Fruit fly (Drosophila melanogaster) whole organism, pupa: Measurements from ENCODE around the gene comm2.

Source experiments
- CG10348 ChIP-seq: fragments of 200-800 bp; sonication (Bioruptor generic); IDR thresholded peaks from 2 replicates; pipeline ENCODE4 v1.3.6; 2022; ENCODE audit warnings: missing biosample characterization, missing genetic modification characterization
- CG13204 ChIP-seq: fragments of 200-800 bp; sonication (Bioruptor generic); optimal IDR thresholded peaks from 2 replicates; lab custom pipeline; 2018; ENCODE audit warnings: missing biosample characterization, mild to moderate bottlenecking, missing genetic modification characterization, moderate library complexity
- CG14655 ChIP-seq: fragments of 200-800 bp; sonication (Bioruptor generic); optimal IDR thresholded peaks from 3 replicates; lab custom pipeline; 2017; ENCODE audit warnings: mild to moderate bottlenecking, missing biosample characterization, missing genetic modification reagents, missing genetic modification characterization
- CG32121 ChIP-seq: fragments of 200-800 bp; sonication (Bioruptor generic); IDR thresholded peaks from 2 replicates; pipeline ENCODE4 v1.3.6; 2022; ENCODE audit warnings: missing biosample characterization, missing genetic modification characterization
- CG4496 ChIP-seq: fragments of 200-800 bp; sonication (Bioruptor generic); IDR thresholded peaks from 3 replicates; pipeline ENCODE4 v1.3.6; 2022; ENCODE audit warnings: missing biosample characterization, missing genetic modification characterization
- CG8159 ChIP-seq: fragments of 200-800 bp; sonication (Bioruptor generic); optimal IDR thresholded peaks from 3 replicates; lab custom pipeline; 2018; ENCODE audit warnings: missing biosample characterization, mild to moderate bottlenecking, missing genetic modification characterization, moderate library complexity
- CG9948 ChIP-seq: fragments of 200-800 bp; sonication (Bioruptor generic); optimal IDR thresholded peaks from 2 replicates; lab custom pipeline; 2018; ENCODE audit warnings: missing biosample characterization, mild to moderate bottlenecking, missing genetic modification characterization, moderate library complexity
- D1 ChIP-seq: fragments of 200-800 bp; sonication (Bioruptor generic); optimal IDR thresholded peaks from 2 replicates; lab custom pipeline; 2018; ENCODE audit warnings: missing biosample characterization, mild to moderate bottlenecking, missing genetic modification characterization, moderate library complexity
- EcR ChIP-seq: fragments of 200-800 bp; sonication (Bioruptor generic); optimal IDR thresholded peaks from 3 replicates; lab custom pipeline; 2019; ENCODE audit warnings: missing biosample characterization, missing genetic modification characterization, mild to moderate bottlenecking, moderate library complexity, missing genetic modification reagents
- Pif1A ChIP-seq: fragments of 200-800 bp; sonication (Bioruptor generic); optimal IDR thresholded peaks from 3 replicates; lab custom pipeline; 2016; ENCODE audit warnings: missing biosample characterization, missing genetic modification characterization
- Pif1B ChIP-seq: fragments of 200-800 bp; sonication (Bioruptor generic); optimal IDR thresholded peaks from 3 replicates; lab custom pipeline; 2016; ENCODE audit warnings: missing biosample characterization, missing genetic modification characterization
- rn ChIP-seq: fragments of 200-800 bp; sonication (Bioruptor generic); IDR thresholded peaks from 2 replicates; pipeline ENCODE4 v1.3.6; 2022; ENCODE audit warnings: missing biosample characterization, missing genetic modification characterization

DNA sequence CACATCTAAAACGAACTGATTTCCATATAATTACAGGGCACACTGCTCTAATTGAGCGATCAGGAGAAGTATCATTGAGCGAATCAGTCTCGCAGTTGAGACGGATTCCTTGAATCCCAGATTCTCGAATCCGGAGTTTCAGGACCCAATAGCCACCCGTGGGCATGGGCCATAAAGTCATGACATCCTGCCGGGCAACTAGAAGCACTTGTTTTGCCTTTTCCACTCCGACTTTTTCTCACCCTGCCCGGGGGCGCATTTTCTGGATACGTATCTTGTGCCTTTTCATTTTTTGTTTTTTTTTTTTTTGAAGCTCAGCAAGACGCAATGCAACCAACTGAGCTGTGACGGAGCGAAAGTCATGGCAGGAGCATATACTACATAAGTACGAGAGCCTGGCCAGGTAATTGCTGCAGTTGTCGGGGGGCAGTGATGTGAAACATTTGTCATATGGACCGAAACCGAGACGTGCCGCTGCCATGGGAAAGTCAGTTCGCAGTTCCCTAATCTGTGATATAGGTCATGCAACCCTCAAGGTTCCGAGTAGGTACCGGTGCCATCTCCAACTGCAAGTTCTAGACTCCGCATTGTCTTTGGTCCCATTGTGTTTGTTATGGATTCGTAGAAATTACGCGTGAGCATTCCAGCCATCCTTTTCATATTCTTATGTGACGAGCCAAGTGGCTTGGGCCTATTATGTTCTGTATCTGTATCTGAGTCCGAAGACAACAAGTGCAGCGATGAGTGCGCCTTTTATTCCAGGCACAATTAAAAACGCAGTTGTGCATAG is 3.9 kb upstream of the comm2 start:
- TF ChIP-seq EcR (GFP tag; lab: Kevin White, UChicago) (no peak), CG13204 (GFP tag; lab: Kevin White, UChicago) (no peak), Pif1B (GFP tag; lab: Kevin White, UChicago) (no peak), CG32121 (GFP tag; lab: Robert Waterston, UW) (no peak), rn (GFP tag; lab: Robert Waterston, UW) (no peak), CG10348 (GFP tag; lab: Robert Waterston, UW) (no peak), CG9948 (tag; lab: Kevin White, UChicago) (no peak), D1 (no peak), Pif1A (GFP tag; lab: Kevin White, UChicago) (no peak), CG8159 (tag; lab: Kevin White, UChicago) (no peak), CG4496 (no peak), CG14655 (no peak)
